Worm (Caenorhabditis elegans): ENCODE results near the gene math-16.
"Not testable (repeated sequence)": the region's sequence is repeated elsewhere in the genome, so short reads cannot be mapped to it uniquely, and the experiment has no call there.

The math-16 gene

ce11 chrII:1865683-1866431 lies 12.7 kb downstream of the math-16 start, which contains the start of gene math-15:
math-15 (plus strand) TSS chrII:1866381.
- peak; percentile 59 for TF ChIP-seq elt-2 (tag; optimal IDR thresholded peaks at IDR 0.05)
- no peak for TF ChIP-seq tbx-2 (tag; optimal IDR thresholded peaks at IDR 0.05)
- no peak for TF ChIP-seq ztf-4 (tag; optimal IDR thresholded peaks at IDR 0.05)
- TF ChIP-seq dsc-1 (tag; optimal IDR thresholded peaks at IDR 0.05) = no peak
- no peak for TF ChIP-seq mdl-1 (tag; optimal IDR thresholded peaks at IDR 0.05)
- no peak for TF ChIP-seq nhr-11 (tag; optimal IDR thresholded peaks at IDR 0.05)
- TF ChIP-seq nhr-47 (tag; optimal IDR thresholded peaks at IDR 0.05) = no peak
- no peak for TF ChIP-seq pag-3 (tag; optimal IDR thresholded peaks at IDR 0.05; ENCODE audit: borderline replicate concordance, insufficient read depth)
- TF ChIP-seq efl-1 (optimal IDR thresholded peaks at IDR 0.05) = no peak
- TF ChIP-seq efl-1 (GFP tag; optimal IDR thresholded peaks at IDR 0.05 in 1 of 2) = peak in 1 of 2 experiments; percentile 79
- no peak for TF ChIP-seq ama-1 (optimal IDR thresholded peaks at IDR 0.05)
- no peak for TF ChIP-seq zag-1 (tag; optimal IDR thresholded peaks at IDR 0.05)
- TF ChIP-seq C04F5.9 (tag; optimal IDR thresholded peaks at IDR 0.05) = no peak
- TF ChIP-seq blmp-1 (tag; optimal IDR thresholded peaks at IDR 0.05) = no peak
- TF ChIP-seq unc-86 (tag; optimal IDR thresholded peaks at IDR 0.05) = no peak
- TF ChIP-seq ceh-88 (GFP tag; IDR thresholded peaks at IDR 0.05) = no peak
- no peak for TF ChIP-seq snu-23 (GFP tag; optimal IDR thresholded peaks at IDR 0.05)

DNA sequence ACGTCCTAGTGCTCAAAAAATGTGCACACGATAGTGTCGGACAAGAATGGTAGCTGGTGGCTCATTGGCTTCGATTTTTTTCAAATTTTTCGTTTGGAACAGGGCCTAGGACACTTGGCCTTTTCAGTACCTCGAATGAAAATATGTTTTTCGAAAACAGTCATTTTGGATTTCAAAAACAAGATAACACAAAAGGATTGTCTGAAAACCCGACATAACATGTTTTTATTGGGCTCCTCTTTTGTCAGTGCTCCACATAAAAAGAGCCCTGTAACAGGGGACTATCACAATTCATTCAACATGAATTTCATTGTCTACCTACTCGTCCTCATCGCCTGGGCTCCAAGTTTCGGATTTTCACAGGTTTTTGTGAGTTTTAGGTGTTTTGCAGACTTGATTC lies 14.3 kb downstream of the math-16 start, which contains the start of gene C16C4.17:
C16C4.17 (plus strand) TSS at position 301 of the 400 bp plus-strand sequence.
- TF ChIP-seq egl-13 (tag; optimal IDR thresholded peaks at IDR 0.05) (no peak), nhr-71 (tag; optimal IDR thresholded peaks at IDR 0.05) (no peak), egl-27 (tag; optimal IDR thresholded peaks at IDR 0.05) (no peak), alr-1 (tag; optimal IDR thresholded peaks at IDR 0.05; ENCODE audit: borderline replicate concordance) (no peak), efl-1 (optimal IDR thresholded peaks at IDR 0.05) (no peak), efl-1 (GFP tag; optimal IDR thresholded peaks at IDR 0.05 in 1 of 2) (peak in 1 of 2 experiments; percentile 32)

DNA sequence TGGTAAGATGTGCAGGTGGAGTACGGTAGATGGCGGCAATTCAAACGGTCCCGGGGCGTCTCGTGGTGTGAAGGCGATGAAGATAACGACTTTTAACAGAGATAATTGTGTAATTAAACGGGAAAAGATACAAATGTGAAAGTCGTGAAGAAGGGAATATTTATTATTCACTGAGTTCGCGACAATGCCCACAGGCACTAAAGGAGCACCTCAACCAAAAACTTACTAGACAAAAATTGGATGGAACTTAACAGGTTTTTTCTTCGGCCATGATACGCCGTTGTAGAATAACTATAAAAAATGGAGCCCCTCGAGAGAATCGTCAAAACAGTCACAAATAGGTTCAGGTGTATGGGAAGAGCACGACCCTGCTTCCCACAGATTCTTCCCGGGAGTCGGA lies 16.2 kb downstream of the math-16 start, which contains the start of gene fbxb-98:
fbxb-98 (plus strand) TSS at position 301 of the 400 bp plus-strand sequence.
- not testable (repeated sequence) for TF ChIP-seq vab-15, F16B12.6, nhr-20 (tag; optimal IDR thresholded peaks at IDR 0.05)

DNA sequence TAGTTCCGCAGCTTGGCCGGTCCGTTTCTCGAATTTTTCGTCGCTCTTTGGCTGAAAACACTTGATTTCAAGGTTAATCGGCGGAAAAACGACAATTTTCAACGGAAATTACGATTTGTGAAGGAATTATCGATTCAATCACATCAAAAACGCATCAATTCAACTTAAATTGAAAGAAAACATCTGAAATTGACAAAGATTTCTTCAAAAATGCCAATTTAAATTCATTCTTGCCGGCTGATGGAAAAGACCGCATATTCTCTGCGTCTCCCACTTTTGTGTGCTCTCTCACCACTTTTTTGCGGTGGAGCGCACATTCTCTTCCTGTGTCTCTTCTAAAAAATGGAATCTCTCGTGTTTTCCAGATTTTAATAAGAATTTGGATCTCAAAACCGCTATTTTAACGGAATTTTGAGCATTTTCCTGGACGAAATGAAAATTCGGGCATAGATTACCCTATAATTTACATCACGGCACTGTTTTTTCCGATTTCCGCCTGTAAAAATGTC lies 17.2 kb downstream of the math-16 start, which contains the start of gene C16C4.18:
C16C4.18 (minus strand) TSS at position 51 of the 509 bp plus-strand sequence.
- TF ChIP-seq dpl-1 (GFP tag; optimal IDR thresholded peaks at IDR 0.05) (peak in 1 of 3 experiments; percentile 20), efl-1 (optimal IDR thresholded peaks at IDR 0.05) (peak; percentile 34 to 64), efl-1 (GFP tag; optimal IDR thresholded peaks at IDR 0.05 in 1 of 2) (peak; percentile 38 to 91)

- not testable (repeated sequence) for TF ChIP-seq nhr-77 (tag; optimal IDR thresholded peaks at IDR 0.05); nhr-85 (tag); nhr-84 (tag; optimal IDR thresholded peaks at IDR 0.05)
These were observed 24.5 kb downstream of the math-16 start, which contains the start of gene fbxb-95 for ce11 chrII:1854094-1854493. fbxb-95 (plus strand) TSS chrII:1854394.

DNA sequence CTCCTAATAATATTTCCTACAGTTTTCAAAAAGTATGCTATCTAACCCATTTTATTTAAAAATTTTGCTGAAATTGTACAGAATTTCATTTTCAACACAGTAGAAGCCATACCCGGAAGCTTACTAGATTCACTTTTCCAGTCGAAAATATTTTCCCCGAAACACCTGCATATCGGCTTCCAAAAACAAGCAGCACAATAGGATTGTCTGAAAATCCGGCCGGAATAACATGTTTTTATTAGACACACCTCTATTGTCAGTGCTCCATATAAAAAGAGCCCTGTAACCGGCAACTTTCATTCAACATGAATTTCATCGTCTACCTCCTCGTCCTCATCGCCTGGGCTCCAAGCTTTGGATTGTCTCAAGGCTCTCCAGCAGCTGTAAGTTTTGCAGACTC lies 26.1 kb downstream of the math-16 start, which contains the start of gene C52E2.2:
C52E2.2 (plus strand) TSS at position 301 of the 400 bp plus-strand sequence.
- TF ChIP-seq efl-3 (GFP tag; optimal IDR thresholded peaks at IDR 0.05) = no peak
- TF ChIP-seq nhr-28 (tag; optimal IDR thresholded peaks at IDR 0.05) = no peak
- no peak for TF ChIP-seq nhr-90 (tag; optimal IDR thresholded peaks at IDR 0.05; ENCODE audit: poor library complexity)
- TF ChIP-seq lin-15B (tag; optimal IDR thresholded peaks at IDR 0.05) = no peak
- no peak for TF ChIP-seq efl-1 (optimal IDR thresholded peaks at IDR 0.05)
- TF ChIP-seq efl-1 (GFP tag; optimal IDR thresholded peaks at IDR 0.05 in 1 of 2) = no peak
- TF ChIP-seq ets-5 (GFP tag; IDR thresholded peaks at IDR 0.05) = no peak
- no peak for TF ChIP-seq pqm-1 (tag; optimal IDR thresholded peaks at IDR 0.05)
- no peak for TF ChIP-seq lsy-2 (tag; optimal IDR thresholded peaks at IDR 0.05)
- no peak for TF ChIP-seq nhr-71 (tag; optimal IDR thresholded peaks at IDR 0.05)
- no peak for TF ChIP-seq sup-37 (GFP tag; optimal IDR thresholded peaks at IDR 0.05)
- TF ChIP-seq sox-4 (tag; optimal IDR thresholded peaks at IDR 0.05) = no peak
